Fruit fly (Drosophila melanogaster) whole organism, embryonic: ENCODE results near the gene mio.

ENCODE experiments used
- Aef1 ChIP-seq: fragments of 200-800 bp; sonication (Bioruptor generic); IDR thresholded peaks from 3 replicates; pipeline ENCODE4 v1.3.6; 2022; ENCODE audit warnings: missing biosample characterization, missing genetic modification characterization
- Bgb ChIP-seq: fragments of 200-800 bp; sonication (Bioruptor generic); IDR thresholded peaks from 2 replicates; pipeline ENCODE4 v1.3.6; 2022; ENCODE audit warnings: missing biosample characterization, missing genetic modification characterization; ENCODE audit not compliant: partially characterized antibody
- Bteb2 ChIP-seq: fragments of 200-800 bp; sonication (Bioruptor generic); optimal IDR thresholded peaks from 2 replicates; lab custom pipeline; 2016; ENCODE audit warnings: missing biosample characterization, missing genetic modification characterization
- CG10462 ChIP-seq: fragments of 200-800 bp; sonication (Bioruptor generic); optimal IDR thresholded peaks from 2 replicates; lab custom pipeline; 2016; ENCODE audit warnings: missing biosample characterization, missing genetic modification characterization
- CG10543 ChIP-seq: fragments of 200-800 bp; sonication (Bioruptor generic); optimal IDR thresholded peaks from 3 replicates; lab custom pipeline; 2017; ENCODE audit warnings: missing biosample characterization, mild to moderate bottlenecking, missing genetic modification characterization, moderate library complexity
- CG11093 ChIP-seq: fragments of 200-800 bp; sonication (Bioruptor generic); IDR thresholded peaks from 3 replicates; pipeline ENCODE4 v1.3.6; 2022; ENCODE audit warnings: missing biosample characterization, missing genetic modification characterization
- CG12104 ChIP-seq: fragments of 200-800 bp; sonication (Bioruptor generic); optimal IDR thresholded peaks from 3 replicates; lab custom pipeline; 2016; ENCODE audit warnings: missing biosample characterization, missing genetic modification characterization
- CG12942 ChIP-seq: fragments of 200-800 bp; sonication (Bioruptor generic); optimal IDR thresholded peaks from 3 replicates; lab custom pipeline; 2016; ENCODE audit warnings: missing biosample characterization, missing genetic modification characterization
- CG13123 ChIP-seq: fragments of 200-800 bp; sonication (Bioruptor generic); optimal IDR thresholded peaks from 2 replicates; lab custom pipeline; 2016; ENCODE audit warnings: missing biosample characterization, missing genetic modification characterization
- CG14965 ChIP-seq: fragments of 200-800 bp; sonication (Bioruptor generic); optimal IDR thresholded peaks from 2 replicates; lab custom pipeline; 2016; ENCODE audit warnings: missing biosample characterization, missing genetic modification characterization, borderline replicate concordance
- CG17361 ChIP-seq: fragments of 200-800 bp; sonication (Bioruptor generic); IDR thresholded peaks from 3 replicates; pipeline ENCODE4 v1.3.6; 2022; ENCODE audit warnings: missing biosample characterization, missing genetic modification characterization
- CG2120 ChIP-seq: fragments of 200-800 bp; sonication (Bioruptor generic); optimal IDR thresholded peaks from 3 replicates; lab custom pipeline; 2016; ENCODE audit warnings: missing biosample characterization, missing genetic modification characterization
- CG31224 ChIP-seq: fragments of 200-800 bp; sonication (Bioruptor generic); IDR thresholded peaks from 2 replicates; pipeline ENCODE4 v1.3.6; 2022; ENCODE audit warnings: missing biosample characterization, missing genetic modification characterization
- CG32772 ChIP-seq: fragments of 200-800 bp; sonication (Bioruptor generic); IDR thresholded peaks from 2 replicates; pipeline ENCODE4 v1.3.6; 2022; ENCODE audit warnings: missing biosample characterization, missing genetic modification characterization
- CG4282 ChIP-seq: fragments of 200-800 bp; sonication (Bioruptor generic); optimal IDR thresholded peaks from 2 replicates; lab custom pipeline; 2016; ENCODE audit warnings: missing biosample characterization, missing genetic modification characterization
- CG4360 ChIP-seq: fragments of 200-800 bp; sonication (Bioruptor generic); IDR thresholded peaks from 2 replicates; pipeline ENCODE4 v1.3.6; 2022; ENCODE audit warnings: missing biosample characterization, missing genetic modification characterization
- CG4820 ChIP-seq: fragments of 200-800 bp; sonication (Bioruptor generic); optimal IDR thresholded peaks from 3 replicates; lab custom pipeline; 2016; ENCODE audit warnings: missing biosample characterization, missing genetic modification characterization
- CG6791 ChIP-seq: fragments of 200-800 bp; sonication (Bioruptor generic); IDR thresholded peaks from 3 replicates; pipeline ENCODE4 v1.3.6; 2022; ENCODE audit warnings: missing biosample characterization, missing genetic modification characterization; ENCODE audit not compliant: partially characterized antibody
- CG6813 ChIP-seq: fragments of 200-800 bp; sonication (Bioruptor generic); optimal IDR thresholded peaks from 2 replicates; lab custom pipeline; 2017; ENCODE audit warnings: missing biosample characterization, missing genetic modification characterization, mild to moderate bottlenecking, moderate library complexity, missing genetic modification reagents
- CG8290 ChIP-seq, 3 experiments: fragments of 200-800 bp; sonication (Bioruptor generic); optimal IDR thresholded peaks; 2 replicates each; lab custom pipeline; 2016 to 2019; ENCODE audit warnings: missing biosample characterization in 3 of 3, missing genetic modification characterization in 3 of 3, mild to moderate bottlenecking in 2 of 3, moderate library complexity in 1 of 3
- CG8388 ChIP-seq: fragments of 200-800 bp; sonication (Bioruptor generic); optimal IDR thresholded peaks from 2 replicates; lab custom pipeline; 2019; ENCODE audit warnings: missing biosample characterization, mild to moderate bottlenecking, missing genetic modification characterization, moderate library complexity
- Chrac-16 ChIP-seq: fragments of 200-800 bp; sonication (Bioruptor generic); optimal IDR thresholded peaks from 3 replicates; lab custom pipeline; 2016; ENCODE audit warnings: missing biosample characterization, missing genetic modification characterization
- Deaf1 ChIP-seq: fragments of 200-800 bp; optimal IDR thresholded peaks from 3 replicates; lab custom pipeline; 2019; ENCODE audit warnings: missing biosample characterization, mild to moderate bottlenecking, missing genetic modification characterization, moderate library complexity
- Gug ChIP-seq: fragments of 200-800 bp; sonication (Bioruptor generic); IDR thresholded peaks from 4 replicates; pipeline ENCODE4 v1.3.6; 2022; ENCODE audit warnings: missing biosample characterization, missing genetic modification characterization
- Hmr ChIP-seq: fragments of 200-800 bp; sonication (Bioruptor generic); optimal IDR thresholded peaks from 3 replicates; lab custom pipeline; 2017; ENCODE audit warnings: mild to moderate bottlenecking, missing biosample characterization, missing genetic modification reagents, missing genetic modification characterization
- Jarid2 ChIP-seq: fragments of 200-800 bp; sonication (Bioruptor generic); optimal IDR thresholded peaks from 3 replicates; lab custom pipeline; 2017; ENCODE audit warnings: mild to moderate bottlenecking, missing biosample characterization, missing genetic modification reagents, missing genetic modification characterization
- Lpt ChIP-seq: fragments of >200 bp; optimal IDR thresholded peaks from 2 replicates; lab custom pipeline; 2018; ENCODE audit warnings: missing biosample characterization, missing genetic modification characterization
- MBD-R2 ChIP-seq: fragments of 200-800 bp; sonication (Bioruptor generic); IDR thresholded peaks from 2 replicates; pipeline ENCODE4 v1.3.6; 2022; ENCODE audit warnings: missing biosample characterization, missing genetic modification characterization
- Max ChIP-seq: fragments of 200-800 bp; sonication (Bioruptor generic); optimal IDR thresholded peaks from 2 replicates; lab custom pipeline; 2016; ENCODE audit warnings: missing biosample characterization, mild to moderate bottlenecking, missing genetic modification characterization
- Myb ChIP-seq: fragments of 200-800 bp; sonication (Bioruptor generic); optimal IDR thresholded peaks from 2 replicates; lab custom pipeline; 2016; ENCODE audit warnings: missing biosample characterization, missing genetic modification characterization
- Neu2 ChIP-seq: fragments of 200-800 bp; sonication (Bioruptor generic); optimal IDR thresholded peaks from 3 replicates; lab custom pipeline; 2016; ENCODE audit warnings: missing biosample characterization, missing genetic modification characterization, borderline replicate concordance
- Poxn ChIP-seq: fragments of 200-800 bp; sonication (Bioruptor generic); IDR thresholded peaks from 2 replicates; pipeline ENCODE4 v1.3.6; 2022; ENCODE audit warnings: missing biosample characterization, missing genetic modification characterization
- abd-A ChIP-seq: fragments of 200-800 bp; sonication (Bioruptor generic); optimal IDR thresholded peaks from 3 replicates; lab custom pipeline; 2019; ENCODE audit warnings: missing biosample characterization, mild to moderate bottlenecking, missing genetic modification characterization, moderate library complexity
- az2 ChIP-seq: fragments of 200-800 bp; sonication (Bioruptor generic); optimal IDR thresholded peaks from 3 replicates; lab custom pipeline; 2016; ENCODE audit warnings: missing biosample characterization, missing genetic modification characterization
- bigmax ChIP-seq: fragments of 200-800 bp; sonication (Bioruptor generic); optimal IDR thresholded peaks from 2 replicates; lab custom pipeline; 2018; ENCODE audit warnings: missing biosample characterization, mild to moderate bottlenecking, missing genetic modification characterization
- cad ChIP-seq: fragments of >200 bp; optimal IDR thresholded peaks from 2 replicates; lab custom pipeline; 2017; ENCODE audit warnings: missing biosample characterization, missing genetic modification characterization
- eyg ChIP-seq: fragments of 200-800 bp; sonication (Bioruptor generic); optimal IDR thresholded peaks from 3 replicates; lab custom pipeline; 2016; ENCODE audit warnings: missing biosample characterization, missing genetic modification characterization
- ham ChIP-seq: fragments of 200-800 bp; sonication (Bioruptor generic); IDR thresholded peaks from 2 replicates; pipeline ENCODE4 v1.3.6; 2022; ENCODE audit warnings: missing biosample characterization, missing genetic modification characterization
- kni ChIP-seq: fragments of 200-800 bp; sonication (Bioruptor generic); optimal IDR thresholded peaks from 3 replicates; lab custom pipeline; 2017; ENCODE audit warnings: mild to moderate bottlenecking, missing biosample characterization, missing genetic modification reagents, missing genetic modification characterization
- knrl ChIP-seq: fragments of 200-800 bp; sonication (Bioruptor generic); IDR thresholded peaks from 3 replicates; pipeline ENCODE4 v1.3.6; 2022; ENCODE audit warnings: missing biosample characterization, missing genetic modification characterization; ENCODE audit not compliant: partially characterized antibody
- nmo ChIP-seq: fragments of 200-800 bp; sonication (Bioruptor generic); optimal IDR thresholded peaks from 2 replicates; lab custom pipeline; 2018; ENCODE audit warnings: missing biosample characterization, mild to moderate bottlenecking, missing genetic modification characterization, moderate library complexity
- pan ChIP-seq, 4 experiments: fragments of >200 bp in 3 of 4; fragments of 200-800 bp in 1 of 4; sonication (Bioruptor generic) in 1 of 4; optimal IDR thresholded peaks in 3 of 4; IDR thresholded peaks in 1 of 4; 2 replicates each; pipeline versions ENCODE4 v1.3.6 to Lab custom; 2017 to 2022; ENCODE audit warnings: missing biosample characterization in 2 of 4, missing genetic modification characterization in 2 of 4, mixed read lengths in 1 of 4
- peb ChIP-seq: fragments of 200-800 bp; sonication (Bioruptor generic); IDR thresholded peaks from 2 replicates; pipeline ENCODE4 v1.3.6; 2022; ENCODE audit warnings: missing biosample characterization, missing genetic modification characterization
- salm ChIP-seq: fragments of 200-800 bp; sonication (Bioruptor generic); optimal IDR thresholded peaks from 2 replicates; lab custom pipeline; 2018; ENCODE audit warnings: missing biosample characterization, mild to moderate bottlenecking, missing genetic modification characterization
- sc ChIP-seq, 3 experiments: fragments of >200 bp in 2 of 3; fragments of 200-800 bp in 1 of 3; sonication (Bioruptor generic) in 1 of 3; optimal IDR thresholded peaks; 2 replicates in 2 of 3; 3 replicates in 1 of 3; lab custom pipeline; 2017; ENCODE audit warnings: mild to moderate bottlenecking in 1 of 3, missing biosample characterization in 1 of 3, missing genetic modification characterization in 1 of 3, missing genetic modification reagents in 1 of 3
- tna ChIP-seq: fragments of 200-800 bp; sonication (Bioruptor generic); IDR thresholded peaks from 2 replicates; pipeline ENCODE4 v1.3.6; 2022; ENCODE audit warnings: missing biosample characterization, missing genetic modification characterization; ENCODE audit not compliant: partially characterized antibody
- unc-4 ChIP-seq: fragments of 200-800 bp; sonication (Bioruptor generic); IDR thresholded peaks from 2 replicates; pipeline ENCODE4 v1.3.6; 2022; ENCODE audit warnings: missing biosample characterization, missing genetic modification characterization; ENCODE audit not compliant: partially characterized antibody
- wor ChIP-seq: fragments of 200-800 bp; sonication (Bioruptor generic); IDR thresholded peaks from 2 replicates; pipeline ENCODE4 v1.3.6; 2022; ENCODE audit warnings: missing biosample characterization, missing genetic modification characterization
- zen ChIP-seq: fragments of 200-800 bp; sonication (Bioruptor generic); optimal IDR thresholded peaks from 3 replicates; lab custom pipeline; 2018; ENCODE audit warnings: missing biosample characterization, mild to moderate bottlenecking, missing genetic modification characterization, moderate library complexity

mio gene

DNA sequence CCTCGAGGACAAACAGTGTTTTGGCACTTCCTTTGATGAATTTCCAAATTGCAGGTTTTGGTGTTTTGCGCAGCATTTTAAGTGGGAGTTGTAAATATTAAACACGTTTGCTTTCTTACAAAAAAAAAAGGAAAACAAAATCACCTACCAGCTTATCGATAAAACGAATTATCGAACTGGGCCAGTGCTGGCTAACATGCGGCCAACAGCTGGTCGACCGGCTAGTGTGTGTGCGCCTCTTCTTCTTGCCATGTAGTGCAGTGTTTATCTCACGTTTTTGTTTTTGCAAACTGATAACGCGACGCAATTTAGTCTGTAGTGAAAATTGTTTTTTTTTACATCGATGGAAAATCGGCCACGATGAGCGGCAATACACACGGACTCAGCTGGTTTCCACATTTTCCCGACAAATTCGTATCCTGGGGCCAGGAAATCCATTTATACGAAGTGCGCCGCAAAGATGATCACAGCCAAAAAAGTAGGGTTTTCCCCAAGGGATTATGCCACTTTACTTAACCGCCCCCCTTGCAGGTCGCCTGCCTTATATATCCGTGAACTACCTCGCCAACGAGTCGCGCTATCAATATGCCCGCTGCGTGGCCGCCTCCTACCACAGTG, at the start of gene mio, which contains the start of the genes CG15386 and CG42371:
Gene mio, plus strand, starts transcription at position 224 of the 618 bp plus-strand sequence.
Gene CG15386, minus strand, starts transcription at position 180 of the 618 bp plus-strand sequence.
Gene CG42371, minus strand, starts transcription at position 180 of the 618 bp plus-strand sequence.
- TF ChIP-seq CG13123 (GFP tag; lab: Kevin White, UChicago) (no peak), Aef1 (GFP tag; lab: Robert Waterston, UW) (no peak), CG11093 (GFP tag; lab: Robert Waterston, UW) (no peak), CG6791 (GFP tag; lab: Robert Waterston, UW) (peak; percentile 65; the same call in 2 of the 3 replicates), cad (no peak), tna (GFP tag; lab: Robert Waterston, UW) (no peak), MBD-R2 (peak; percentile 98), salm (tag; lab: Kevin White, UChicago) (no peak), CG14965 (GFP tag; lab: Kevin White, UChicago) (no peak), Neu2 (GFP tag; lab: Kevin White, UChicago) (no peak), CG4282 (GFP tag; lab: Kevin White, UChicago) (no peak), CG32772 (GFP tag; lab: Robert Waterston, UW) (no peak), Chrac-16 (GFP tag; lab: Kevin White, UChicago) (no peak), CG10543 (no peak), Lpt (GFP tag; lab: Kevin White, UChicago) (no peak), Deaf1 (tag; lab: Kevin White, UChicago) (no peak), Gug (GFP tag; lab: Robert Waterston, UW) (no peak), zen (tag; lab: Kevin White, UChicago) (peak; percentile 44), Max (GFP tag; lab: Kevin White, UChicago) (peak; percentile 63), CG4820 (GFP tag; lab: Kevin White, UChicago) (no peak), Myb (GFP tag; lab: Kevin White, UChicago) (peak; percentile 45), nmo (peak; percentile 26), Hmr (GFP tag; lab: Kevin White, UChicago) (no peak), Bteb2 (no peak), unc-4 (GFP tag; lab: Robert Waterston, UW) (peak; percentile 53), bigmax (GFP tag; lab: Kevin White, UChicago) (no peak), CG17361 (GFP tag; lab: Robert Waterston, UW) (no peak), knrl (GFP tag; lab: Robert Waterston, UW) (no peak), CG31224 (GFP tag; lab: Robert Waterston, UW) (no peak), ham (GFP tag; lab: Robert Waterston, UW) (no peak), CG2120 (peak; percentile 54), CG8290 (GFP tag; optimal IDR thresholded peaks at IDR 0.05; lab: Kevin White, UChicago) (no peak), CG8290 (tag; optimal IDR thresholded peaks at IDR 0.05; lab: Kevin White, UChicago) (peak in 1 of 2 experiments; percentile 71), CG4360 (GFP tag; lab: Robert Waterston, UW) (0 out of 2 replicates have a peak, but pooled peaks have one; percentile 12), sc (optimal IDR thresholded peaks at IDR 0.05; lab: Kevin White, UChicago) (no peak), sc (GFP tag; optimal IDR thresholded peaks at IDR 0.05; lab: Kevin White, UChicago) (no peak), CG6813 (GFP tag; lab: Kevin White, UChicago) (no peak), CG10462 (no peak), Bgb (GFP tag; lab: Robert Waterston, UW) (peak; percentile 59), CG8388 (GFP tag; lab: Kevin White, UChicago) (no peak), peb (GFP tag; lab: Robert Waterston, UW) (no peak), Poxn (no peak), pan (optimal IDR thresholded peaks at IDR 0.05; lab: Kevin White, UChicago) (no peak), pan (GFP tag; optimal IDR thresholded peaks at IDR 0.05 in 1 of 2, IDR thresholded peaks at IDR 0.05 in 1 of 2) (no peak), Jarid2 (no peak), CG12104 (no peak), az2 (GFP tag; lab: Kevin White, UChicago) (no peak), kni (GFP tag; lab: Kevin White, UChicago) (no peak), wor (no peak), eyg (GFP tag; lab: Kevin White, UChicago) (no peak), abd-A (no peak), CG12942 (GFP tag; lab: Kevin White, UChicago) (no peak)
